Fruit fly (Drosophila melanogaster): ENCODE data around the gene CadN2.

CadN2 gene

dm6 chr2L:17752406-17752805, 122.6 kb downstream of the CadN2 start (continued):
- TF ChIP-seq chinmo (GFP tag; IDR thresholded peaks at IDR 0.05; ENCODE audit: partially characterized antibody) (0 out of 4 replicates have a peak, but pooled peaks have one; percentile 20), CG4424 (GFP tag; optimal IDR thresholded peaks at IDR 0.05) (no peak), oc (tag; optimal IDR thresholded peaks at IDR 0.05) (no peak), CG4707 (GFP tag; optimal IDR thresholded peaks at IDR 0.05) (no peak), Sox100B (GFP tag; optimal IDR thresholded peaks at IDR 0.05) (no peak), CG34224 (GFP tag; IDR thresholded peaks at IDR 0.05; ENCODE audit: partially characterized antibody) (peak; percentile 20; the same call in 1 of the 3 replicates), Bdp1 (GFP tag; optimal IDR thresholded peaks at IDR 0.05) (no peak), CG4404 (GFP tag; IDR thresholded peaks at IDR 0.05) (no peak), CG13424 (tag; optimal IDR thresholded peaks at IDR 0.05) (no peak), CG3281 (GFP tag; optimal IDR thresholded peaks at IDR 0.05) (no peak), amos (GFP tag; IDR thresholded peaks at IDR 0.05; ENCODE audit: partially characterized antibody) (0 out of 2 replicates have a peak, but pooled peaks have one; percentile 16), HLHmδ (GFP tag; optimal IDR thresholded peaks at IDR 0.05) (no peak), Neu2 (GFP tag; optimal IDR thresholded peaks at IDR 0.05; ENCODE audit: borderline replicate concordance) (no peak), Dbx (GFP tag; IDR thresholded peaks at IDR 0.05) (no peak), Med (GFP tag) (peak; percentile 55), az2 (GFP tag; optimal IDR thresholded peaks at IDR 0.05) (no peak), Hsf (GFP tag; optimal IDR thresholded peaks at IDR 0.05) (no peak), CG3065 (GFP tag; optimal IDR thresholded peaks at IDR 0.05) (no peak), ap (GFP tag; IDR thresholded peaks at IDR 0.05) (no peak), vnd (GFP tag; IDR thresholded peaks at IDR 0.05; ENCODE audit: partially characterized antibody) (no peak), tin (GFP tag; optimal IDR thresholded peaks at IDR 0.05) (no peak), cg (GFP tag; optimal IDR thresholded peaks at IDR 0.05) (peak; percentile 62), NC2α (GFP tag; optimal IDR thresholded peaks at IDR 0.05) (no peak), caup (GFP tag; optimal IDR thresholded peaks at IDR 0.05; ENCODE audit: severe bottlenecking) (no peak), Mes4 (GFP tag; optimal IDR thresholded peaks at IDR 0.05) (no peak), CG14441 (GFP tag; IDR thresholded peaks at IDR 0.05) (no peak), Ptx1 (GFP tag; IDR thresholded peaks at IDR 0.05) (no peak), p53 (GFP tag; optimal IDR thresholded peaks at IDR 0.05) (no peak), CG3726 (GFP tag; IDR thresholded peaks at IDR 0.05) (no peak), cwo (GFP tag; optimal IDR thresholded peaks at IDR 0.05) (no peak), fd96Cb (tag; optimal IDR thresholded peaks at IDR 0.05) (no peak), Drgx (GFP tag; IDR thresholded peaks at IDR 0.05) (no peak), zen2 (GFP tag; IDR thresholded peaks at IDR 0.05; ENCODE audit: partially characterized antibody) (peak; percentile 46; the same call in 1 of the 3 replicates), pnt (GFP tag; optimal IDR thresholded peaks at IDR 0.05) (no peak), vvl (GFP tag; IDR thresholded peaks at IDR 0.05) (no peak; the same call in 1 of the 2 replicates), CG16779 (GFP tag; IDR thresholded peaks at IDR 0.05) (peak; percentile 75; the same call in 1 of the 2 replicates), D (optimal IDR thresholded peaks at IDR 0.05) (peak; percentile 45), D (GFP tag; optimal IDR thresholded peaks at IDR 0.05) (no peak), B-H2 (GFP tag; optimal IDR thresholded peaks at IDR 0.05) (no peak), Hmr (GFP tag; optimal IDR thresholded peaks at IDR 0.05) (peak; percentile 31), gsb (GFP tag; IDR thresholded peaks at IDR 0.05) (no peak), CG18599 (GFP tag; optimal IDR thresholded peaks at IDR 0.05) (no peak), zfh1 (GFP tag; IDR thresholded peaks at IDR 0.05) (no peak), seq (GFP tag; IDR thresholded peaks at IDR 0.05) (peak; percentile 82), CG11695 (GFP tag; IDR thresholded peaks at IDR 0.05) (no peak), CG14965 (GFP tag; optimal IDR thresholded peaks at IDR 0.05; ENCODE audit: borderline replicate concordance) (no peak), sc (optimal IDR thresholded peaks at IDR 0.05) (no peak), sc (GFP tag; optimal IDR thresholded peaks at IDR 0.05) (no peak), HHEX (GFP tag; optimal IDR thresholded peaks at IDR 0.05) (no peak), z (GFP tag; IDR thresholded peaks at IDR 0.05) (peak; percentile 80), CG7271 (tag; optimal IDR thresholded peaks at IDR 0.05) (no peak)

Data from whole organism, embryonic.